Worm (Caenorhabditis elegans) whole organism, L3 larva: ENCODE measurements around the gene dnj-5.

ENCODE experiments used
- aly-2 ChIP-seq: fragments of 150-350 bp; optimal IDR thresholded peaks from 2 replicates; lab custom pipeline; 2014; ENCODE audit warnings: missing biosample characterization, missing genetic modification characterization
- ceh-82 ChIP-seq: fragments of 150-350 bp; optimal IDR thresholded peaks from 2 replicates; lab custom pipeline; 2014; ENCODE audit warnings: missing biosample characterization, missing genetic modification characterization
- fkh-10 ChIP-seq: sonication (generic microtip); optimal IDR thresholded peaks from 2 replicates; lab custom pipeline; 2017; ENCODE audit warnings: missing biosample characterization, missing genetic modification reagents, missing genetic modification characterization
- ztf-11 ChIP-seq: fragments of 150-350 bp; optimal IDR thresholded peaks from 2 replicates; lab custom pipeline; 2014; ENCODE audit warnings: missing biosample characterization, missing genetic modification characterization

DNA sequence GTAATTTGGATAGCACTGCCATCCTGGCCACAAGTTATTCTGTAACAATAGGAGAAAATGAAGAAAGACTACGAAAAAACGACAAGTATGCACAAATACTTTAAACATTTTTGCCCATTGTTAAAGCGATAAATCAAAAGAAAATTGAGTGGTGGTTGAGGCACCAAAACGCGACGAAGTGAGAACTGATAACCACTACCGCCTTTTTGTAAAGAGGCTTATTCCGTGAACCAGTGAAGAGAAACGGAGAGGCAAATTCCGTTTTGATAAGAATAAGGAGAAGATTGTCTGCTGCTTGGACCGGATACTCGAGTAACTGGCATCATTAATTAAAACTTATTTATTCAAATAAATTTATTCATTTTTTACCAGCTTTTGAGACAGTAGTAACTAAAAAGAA lies 25.6 kb upstream of the dnj-5 start, which contains the start of gene pmp-1:
- TF ChIP-seq ceh-82 (tag; lab: Kevin White, UChicago) (no peak), fkh-10 (no peak), ztf-11 (tag; lab: Kevin White, UChicago) (no peak), aly-2 (tag; lab: Kevin White, UChicago) (no peak)
